Fruit fly (Drosophila melanogaster) whole organism, wandering third instar larva: ENCODE data around the gene CG31199.

ENCODE experiments used
- Abd-B ChIP-seq: fragments of >200 bp; optimal IDR thresholded peaks from 2 replicates; lab custom pipeline; 2017; ENCODE audit warnings: missing biosample characterization, missing genetic modification characterization
- CG32264 ChIP-seq: fragments of 200-800 bp; sonication (Bioruptor generic); optimal IDR thresholded peaks from 2 replicates; lab custom pipeline; 2016; ENCODE audit warnings: missing biosample characterization, missing genetic modification characterization
- CG9705 ChIP-seq: fragments of 200-800 bp; sonication (Bioruptor generic); optimal IDR thresholded peaks from 2 replicates; lab custom pipeline; 2018; ENCODE audit warnings: missing biosample characterization, mild to moderate bottlenecking, missing genetic modification characterization
- Dfd ChIP-seq: fragments of >200 bp; optimal IDR thresholded peaks from 2 replicates; lab custom pipeline; 2017; ENCODE audit warnings: missing biosample characterization, missing genetic modification characterization
- GATAd ChIP-seq: sonication (Bioruptor generic); optimal IDR thresholded peaks from 2 replicates; lab custom pipeline; 2016; ENCODE audit warnings: missing biosample characterization, missing genetic modification characterization
- HLH106 ChIP-seq: fragments of 200-800 bp; optimal IDR thresholded peaks from 3 replicates; lab custom pipeline; 2019; ENCODE audit warnings: missing biosample characterization, mild to moderate bottlenecking, missing genetic modification characterization, moderate library complexity
- Hnf4 ChIP-seq: fragments of 200-800 bp; sonication (Bioruptor generic); optimal IDR thresholded peaks from 2 replicates; lab custom pipeline; 2016; ENCODE audit warnings: missing biosample characterization, mild to moderate bottlenecking, missing genetic modification characterization
- Hr78 ChIP-seq: fragments of >200 bp; optimal IDR thresholded peaks from 2 replicates; lab custom pipeline; 2017; ENCODE audit warnings: missing biosample characterization, missing genetic modification characterization
- Jra ChIP-seq: sonication (Bioruptor generic); optimal IDR thresholded peaks from 2 replicates; lab custom pipeline; 2016; ENCODE audit warnings: missing biosample characterization, missing genetic modification characterization
- Mio ChIP-seq: sonication (Bioruptor generic); optimal IDR thresholded peaks from 2 replicates; lab custom pipeline; 2016; ENCODE audit warnings: missing biosample characterization, missing genetic modification characterization
- Myc ChIP-seq: fragments of >200 bp; optimal IDR thresholded peaks from 2 replicates; lab custom pipeline; 2017
- N ChIP-seq: fragments of >200 bp; optimal IDR thresholded peaks from 2 replicates; lab custom pipeline; 2018; ENCODE audit warnings: missing biosample characterization, missing external identifiers, missing genetic modification characterization
- Rel ChIP-seq, 2 experiments: fragments of 200-800 bp; sonication (Bioruptor generic) in 1 of 2; optimal IDR thresholded peaks; 2 replicates in 1 of 2; 3 replicates in 1 of 2; lab custom pipeline; 2016 to 2019; ENCODE audit warnings: mild to moderate bottlenecking in 2 of 2, missing biosample characterization in 2 of 2, missing genetic modification characterization in 2 of 2, moderate library complexity in 1 of 2
- Vsx2 ChIP-seq: fragments of 200-300, 225-300 bp; sonication (Bioruptor generic); optimal IDR thresholded peaks from 2 replicates; lab custom pipeline; 2018; ENCODE audit warnings: missing biosample characterization, missing genetic modification characterization; ENCODE audit not compliant: partially characterized antibody
- br ChIP-seq: fragments of 200-800 bp; sonication (Bioruptor generic); optimal IDR thresholded peaks from 2 replicates; lab custom pipeline; 2016; ENCODE audit warnings: missing biosample characterization, missing genetic modification characterization
- brk ChIP-seq: fragments of 200-800 bp; sonication (Bioruptor generic); optimal IDR thresholded peaks from 2 replicates; lab custom pipeline; 2016; ENCODE audit warnings: missing biosample characterization, mild to moderate bottlenecking, missing genetic modification characterization
- dl ChIP-seq, 2 experiments: fragments of 175-275, 200-275 bp in 1 of 2; fragments of 200-275 bp in 1 of 2; sonication (Bioruptor generic); optimal IDR thresholded peaks; lab custom pipeline; 2018; ENCODE audit warnings: mild to moderate bottlenecking in 2 of 2, missing biosample characterization in 2 of 2, missing genetic modification characterization in 2 of 2, moderate library complexity in 2 of 2; ENCODE audit not compliant: partially characterized antibody in 2 of 2, insufficient read depth in 1 of 2
- dmrt93B ChIP-seq: fragments of 200-800 bp; sonication (Bioruptor generic); optimal IDR thresholded peaks from 2 replicates; lab custom pipeline; 2018; ENCODE audit warnings: missing biosample characterization, mild to moderate bottlenecking, missing genetic modification characterization
- dsf ChIP-seq: sonication (Bioruptor generic); optimal IDR thresholded peaks from 2 replicates; lab custom pipeline; 2016; ENCODE audit warnings: missing biosample characterization, missing genetic modification characterization, borderline replicate concordance
- fru ChIP-seq: fragments of 200-800 bp; sonication (Bioruptor generic); optimal IDR thresholded peaks from 3 replicates; lab custom pipeline; 2016; ENCODE audit warnings: missing biosample characterization, mild to moderate bottlenecking, missing genetic modification characterization
- h ChIP-seq: fragments of 200-800 bp; sonication (Bioruptor generic); optimal IDR thresholded peaks from 3 replicates; lab custom pipeline; 2016; ENCODE audit warnings: missing biosample characterization, mild to moderate bottlenecking, missing genetic modification characterization
- jim ChIP-seq: fragments of 175-275, 200-325 bp; sonication (Bioruptor generic); optimal IDR thresholded peaks from 2 replicates; lab custom pipeline; 2016; ENCODE audit warnings: missing biosample characterization, mild to moderate bottlenecking, missing genetic modification characterization
- lola ChIP-seq: fragments of >200 bp; optimal IDR thresholded peaks from 2 replicates; lab custom pipeline; 2017; ENCODE audit warnings: missing biosample characterization, missing genetic modification characterization
- pan ChIP-seq: fragments of >200 bp; optimal IDR thresholded peaks from 2 replicates; lab custom pipeline; 2017
- psq ChIP-seq: fragments of 200-800 bp; sonication (Bioruptor generic); optimal IDR thresholded peaks from 3 replicates; lab custom pipeline; 2017; ENCODE audit warnings: missing biosample characterization, mild to moderate bottlenecking, missing genetic modification characterization, moderate library complexity
- rgr ChIP-seq: fragments of 200-800 bp; sonication (Bioruptor generic); optimal IDR thresholded peaks from 3 replicates; lab custom pipeline; 2016; ENCODE audit warnings: missing biosample characterization, mild to moderate bottlenecking, missing genetic modification characterization
- sage ChIP-seq: fragments of 200-800 bp; sonication (Bioruptor generic); optimal IDR thresholded peaks from 2 replicates; lab custom pipeline; 2016; ENCODE audit warnings: missing biosample characterization, mild to moderate bottlenecking, missing genetic modification characterization
- sv ChIP-seq: fragments of 200-800 bp; sonication (Bioruptor generic); optimal IDR thresholded peaks from 3 replicates; lab custom pipeline; 2016; ENCODE audit warnings: missing biosample characterization, missing genetic modification characterization
- tai ChIP-seq: sonication (Bioruptor generic); optimal IDR thresholded peaks from 2 replicates; lab custom pipeline; 2016; ENCODE audit warnings: missing biosample characterization, missing genetic modification characterization
- usp ChIP-seq: fragments of >200 bp; optimal IDR thresholded peaks from 2 replicates; lab custom pipeline; 2017; ENCODE audit warnings: missing biosample characterization, missing genetic modification characterization

Gene CG31199

dm6 chr3R:20754991-20755390 lies 11.3 kb upstream of the CG31199 start:
- TF ChIP-seq CG9705 (no peak), Dfd (GFP tag; lab: Kevin White, UChicago) (peak; percentile 71), psq (GFP tag; lab: Kevin White, UChicago) (no peak)

- TF ChIP-seq tai (GFP tag; lab: Kevin White, UChicago) (no peak), sv (no peak), rgr (GFP tag; lab: Kevin White, UChicago) (no peak), Jra (GFP tag; lab: Kevin White, UChicago) (no peak), lola (GFP tag; lab: Kevin White, UChicago) (no peak), pan (no peak), CG9705 (no peak), dmrt93B (GFP tag; lab: Kevin White, UChicago) (no peak), GATAd (GFP tag; lab: Kevin White, UChicago) (no peak), Abd-B (GFP tag; lab: Kevin White, UChicago) (no peak), br (GFP tag; lab: Kevin White, UChicago) (no peak), brk (GFP tag; lab: Kevin White, UChicago) (no peak), dsf (GFP tag; lab: Kevin White, UChicago) (no peak), N (GFP tag; lab: Kevin White, UChicago) (no peak), dl (GFP tag; optimal IDR thresholded peaks at IDR 0.05; lab: Kevin White, UChicago; ENCODE audit: insufficient read depth in 1 of 2, partially characterized antibody in 2 of 2) (no peak)
These were observed 5.9 kb upstream of the CG31199 start for dm6 chr3R:20749536-20749935.

dm6 chr3R:20748974-20749373 lies 5.3 kb upstream of the CG31199 start, which contains the start of gene Prosalpha4T1:
Gene Prosalpha4T1 (minus strand): TSS chr3R:20749074.
- TF ChIP-seq tai (GFP tag; lab: Kevin White, UChicago) (no peak), Vsx2 (GFP tag; lab: Kevin White, UChicago) (no peak), Hnf4 (GFP tag; lab: Kevin White, UChicago) (no peak), rgr (GFP tag; lab: Kevin White, UChicago) (no peak), N (GFP tag; lab: Kevin White, UChicago) (no peak), CG9705 (no peak), Hr78 (no peak), br (GFP tag; lab: Kevin White, UChicago) (no peak), Rel (GFP tag; optimal IDR thresholded peaks at IDR 0.05; lab: Kevin White, UChicago) (no peak), Rel (tag; optimal IDR thresholded peaks at IDR 0.05; lab: Kevin White, UChicago) (no peak), Jra (GFP tag; lab: Kevin White, UChicago) (no peak), brk (GFP tag; lab: Kevin White, UChicago) (no peak), lola (GFP tag; lab: Kevin White, UChicago) (no peak)

dm6 chr3R:20745238-20745637 lies 1.6 kb upstream of the CG31199 start, which contains the start of gene CG31200:
Gene CG31200 (minus strand): TSS chr3R:20745338.
- no peak for TF ChIP-seq CG9705
- TF ChIP-seq rgr (GFP tag; lab: Kevin White, UChicago) = no peak
- no peak for TF ChIP-seq psq (GFP tag; lab: Kevin White, UChicago)

- no peak for TF ChIP-seq usp (GFP tag; lab: Kevin White, UChicago)
- no peak for TF ChIP-seq dl (GFP tag; optimal IDR thresholded peaks at IDR 0.05; lab: Kevin White, UChicago; ENCODE audit: insufficient read depth in 1 of 2, partially characterized antibody in 2 of 2)
- no peak for TF ChIP-seq Myc
- no peak for TF ChIP-seq CG32264
- no peak for TF ChIP-seq fru (GFP tag; lab: Kevin White, UChicago)
- no peak for TF ChIP-seq Hr78
These were observed 3.7 kb downstream of the CG31199 start, which contains the start of gene CG42322 for dm6 chr3R:20739971-20740370. Gene CG42322 (plus strand): TSS chr3R:20740108.

- TF ChIP-seq usp (GFP tag; lab: Kevin White, UChicago) (no peak), CG32264 (no peak), Vsx2 (GFP tag; lab: Kevin White, UChicago) (no peak), sage (no peak), Mio (GFP tag; lab: Kevin White, UChicago) (no peak), pan (no peak), h (GFP tag; lab: Kevin White, UChicago) (no peak), brk (GFP tag; lab: Kevin White, UChicago) (no peak), CG9705 (no peak), HLH106 (no peak), N (GFP tag; lab: Kevin White, UChicago) (no peak), Hnf4 (GFP tag; lab: Kevin White, UChicago) (no peak), Myc (no peak), Jra (GFP tag; lab: Kevin White, UChicago) (no peak), Hr78 (no peak), fru (GFP tag; lab: Kevin White, UChicago) (no peak), jim (no peak), Abd-B (GFP tag; lab: Kevin White, UChicago) (no peak)
These were observed 4.7 kb downstream of the CG31199 start, which contains the start of gene CG17267 for dm6 chr3R:20739000-20739399. Gene CG17267 (minus strand): TSS chr3R:20739100.
